Worm (Caenorhabditis elegans): ENCODE measurements around the gene math-34.
"Not testable (repeated sequence)": the region's sequence is repeated elsewhere in the genome, so short reads cannot be mapped to it uniquely, and the experiment has no call there.

Gene math-34

ce11 chrII:1006375-1006774, 22.4 kb upstream of the math-34 start, which contains the start of gene F45D11.14:
Gene F45D11.14 (minus strand): TSS chrII:1006475.
- TF ChIP-seq med-1 (GFP tag; optimal IDR thresholded peaks at IDR 0.05; ENCODE audit: insufficient read depth); ztf-23 (GFP tag; IDR thresholded peaks at IDR 0.05); ref-1 (GFP tag; conservative IDR thresholded peaks at IDR 0.05): not testable (repeated sequence)

- not testable (repeated sequence) for TF ChIP-seq ztf-29 (GFP tag; IDR thresholded peaks at IDR 0.05); klf-2 (GFP tag; conservative IDR thresholded peaks at IDR 0.05); flt-1 (GFP tag; IDR thresholded peaks at IDR 0.05)
Measured at ce11 chrII:1024684-1025083, 4.1 kb upstream of the math-34 start, which contains the start of gene btb-11. Gene btb-11 (minus strand): TSS chrII:1024784.

- TF ChIP-seq med-1 (GFP tag; optimal IDR thresholded peaks at IDR 0.05; ENCODE audit: insufficient read depth) (no peak), cog-1 (tag; optimal IDR thresholded peaks at IDR 0.05) (no peak), ref-1 (GFP tag; conservative IDR thresholded peaks at IDR 0.05) (no peak), ztf-29 (GFP tag; IDR thresholded peaks at IDR 0.05) (no peak), flt-1 (GFP tag; IDR thresholded peaks at IDR 0.05) (no peak), T22C8.4 (GFP tag; IDR thresholded peaks at IDR 0.05) (no peak), ztf-23 (GFP tag; IDR thresholded peaks at IDR 0.05) (no peak), tab-1 (GFP tag; IDR thresholded peaks at IDR 0.05) (no peak), klf-2 (GFP tag; conservative IDR thresholded peaks at IDR 0.05) (no peak)
Measured at ce11 chrII:1026670-1027069, 2.1 kb upstream of the math-34 start, which contains the start of gene M01D1.12. Gene M01D1.12 (plus strand): TSS chrII:1026970.

- TF ChIP-seq ref-1 (GFP tag; conservative IDR thresholded peaks at IDR 0.05) (no peak), flt-1 (GFP tag; IDR thresholded peaks at IDR 0.05) (no peak), tab-1 (GFP tag; IDR thresholded peaks at IDR 0.05) (no peak), med-1 (GFP tag; optimal IDR thresholded peaks at IDR 0.05; ENCODE audit: insufficient read depth) (no peak), ztf-29 (GFP tag; IDR thresholded peaks at IDR 0.05) (no peak), T22C8.4 (GFP tag; IDR thresholded peaks at IDR 0.05) (no peak), cog-1 (tag; optimal IDR thresholded peaks at IDR 0.05) (no peak), ztf-23 (GFP tag; IDR thresholded peaks at IDR 0.05) (no peak), klf-2 (GFP tag; conservative IDR thresholded peaks at IDR 0.05) (no peak)
Measured at ce11 chrII:1040464-1040863, 11.7 kb downstream of the math-34 start, which contains the start of gene fbxb-39. Gene fbxb-39 (minus strand): TSS chrII:1040564.

ce11 chrII:1042227-1042626, 13.5 kb downstream of the math-34 start, which contains the start of gene fbxb-41:
Gene fbxb-41 (minus strand): TSS chrII:1042327.
- TF ChIP-seq ztf-29 (GFP tag; IDR thresholded peaks at IDR 0.05) = no peak
- no peak for TF ChIP-seq ref-1 (GFP tag; conservative IDR thresholded peaks at IDR 0.05)
- no peak for TF ChIP-seq med-1 (GFP tag; optimal IDR thresholded peaks at IDR 0.05; ENCODE audit: insufficient read depth)
- no peak for TF ChIP-seq ztf-23 (GFP tag; IDR thresholded peaks at IDR 0.05)
- no peak for TF ChIP-seq T22C8.4 (GFP tag; IDR thresholded peaks at IDR 0.05)
- TF ChIP-seq klf-2 (GFP tag; conservative IDR thresholded peaks at IDR 0.05) = no peak
- no peak for TF ChIP-seq flt-1 (GFP tag; IDR thresholded peaks at IDR 0.05)
- TF ChIP-seq cog-1 (tag; optimal IDR thresholded peaks at IDR 0.05) = no peak
- TF ChIP-seq tab-1 (GFP tag; IDR thresholded peaks at IDR 0.05) = no peak

- TF ChIP-seq T22C8.4 (GFP tag; IDR thresholded peaks at IDR 0.05) = peak; percentile 58
Measured at ce11 chrII:1043932-1044331, 15.2 kb downstream of the math-34 start, which contains the start of gene fbxb-45. Gene fbxb-45 (minus strand): TSS chrII:1044032.

ce11 chrII:1045692-1046091, 16.9 kb downstream of the math-34 start, which contains the start of gene str-148:
Gene str-148 (plus strand): TSS chrII:1045992.
- TF ChIP-seq klf-2 (GFP tag; conservative IDR thresholded peaks at IDR 0.05) (no peak), T22C8.4 (GFP tag; IDR thresholded peaks at IDR 0.05) (no peak), ztf-23 (GFP tag; IDR thresholded peaks at IDR 0.05) (no peak), cog-1 (tag; optimal IDR thresholded peaks at IDR 0.05) (no peak), ref-1 (GFP tag; conservative IDR thresholded peaks at IDR 0.05) (no peak), ztf-29 (GFP tag; IDR thresholded peaks at IDR 0.05) (no peak), tab-1 (GFP tag; IDR thresholded peaks at IDR 0.05) (no peak), flt-1 (GFP tag; IDR thresholded peaks at IDR 0.05) (no peak), med-1 (GFP tag; optimal IDR thresholded peaks at IDR 0.05; ENCODE audit: insufficient read depth) (no peak)

- TF ChIP-seq klf-2 (GFP tag; conservative IDR thresholded peaks at IDR 0.05) = no peak
Measured at ce11 chrII:1046937-1047336, 18.2 kb downstream of the math-34 start.

ce11 chrII:1049849-1050248, 21.1 kb downstream of the math-34 start, which contains the start of gene fbxb-40:
Gene fbxb-40 (minus strand): TSS chrII:1049949.
- TF ChIP-seq tab-1 (GFP tag; IDR thresholded peaks at IDR 0.05) (no peak), ref-1 (GFP tag; conservative IDR thresholded peaks at IDR 0.05) (no peak), ztf-23 (GFP tag; IDR thresholded peaks at IDR 0.05) (no peak), flt-1 (GFP tag; IDR thresholded peaks at IDR 0.05) (peak; percentile 47; the same call in 1 of the 2 replicates), ztf-29 (GFP tag; IDR thresholded peaks at IDR 0.05) (no peak)

ce11 chrII:1054724-1055123, 26.0 kb downstream of the math-34 start, which contains the start of gene K02E7.7:
Gene K02E7.7 (plus strand): TSS chrII:1055024.
- not testable (repeated sequence) for TF ChIP-seq flt-1 (GFP tag; IDR thresholded peaks at IDR 0.05); tab-1 (GFP tag; IDR thresholded peaks at IDR 0.05); med-1 (GFP tag; optimal IDR thresholded peaks at IDR 0.05; ENCODE audit: insufficient read depth)

- TF ChIP-seq med-1 (GFP tag; optimal IDR thresholded peaks at IDR 0.05; ENCODE audit: insufficient read depth) (no peak), tab-1 (GFP tag; IDR thresholded peaks at IDR 0.05) (no peak), T22C8.4 (GFP tag; IDR thresholded peaks at IDR 0.05) (no peak), ref-1 (GFP tag; conservative IDR thresholded peaks at IDR 0.05) (no peak), flt-1 (GFP tag; IDR thresholded peaks at IDR 0.05) (no peak), cog-1 (tag; optimal IDR thresholded peaks at IDR 0.05) (no peak), ztf-23 (GFP tag; IDR thresholded peaks at IDR 0.05) (no peak), ztf-29 (GFP tag; IDR thresholded peaks at IDR 0.05) (no peak), klf-2 (GFP tag; conservative IDR thresholded peaks at IDR 0.05) (no peak)
Measured at ce11 chrII:1056844-1057243, 28.1 kb downstream of the math-34 start.

All from whole organism, midembryonic.